Fruit fly (Drosophila melanogaster) whole organism, embryonic: ENCODE data around the gene CG13258.
A peak's percentile ranks its signal among the peaks of the same experiment; 100 is the strongest.

Source experiments
- CG14667 ChIP-seq: fragments of 200-800 bp; sonication (Bioruptor generic); IDR thresholded peaks from 2 replicates; pipeline ENCODE4 v1.3.6; 2022; ENCODE audit warnings: missing biosample characterization, missing genetic modification characterization
- CG18599 ChIP-seq: fragments of 200-800 bp; sonication (Bioruptor generic); optimal IDR thresholded peaks from 3 replicates; lab custom pipeline; 2017; ENCODE audit warnings: missing biosample characterization, missing genetic modification characterization, mild to moderate bottlenecking, moderate library complexity, missing genetic modification reagents
- CG2678 ChIP-seq: fragments of 200-800 bp; sonication (Bioruptor generic); optimal IDR thresholded peaks from 3 replicates; lab custom pipeline; 2019; ENCODE audit warnings: missing biosample characterization, mild to moderate bottlenecking, missing genetic modification characterization, moderate library complexity
- CG34422 ChIP-seq: fragments of 200-800 bp; sonication (Bioruptor generic); IDR thresholded peaks from 3 replicates; pipeline ENCODE4 v1.3.6; 2022; ENCODE audit warnings: missing biosample characterization, missing genetic modification characterization
- CG42726 ChIP-seq: fragments of 200-800 bp; sonication (Bioruptor generic); IDR thresholded peaks from 2 replicates; pipeline ENCODE4 v1.3.6; 2022; ENCODE audit warnings: missing biosample characterization, missing genetic modification characterization; ENCODE audit not compliant: partially characterized antibody
- CG4282 ChIP-seq: fragments of 200-800 bp; sonication (Bioruptor generic); optimal IDR thresholded peaks from 2 replicates; lab custom pipeline; 2016; ENCODE audit warnings: missing biosample characterization, missing genetic modification characterization
- CG43689 ChIP-seq: fragments of 200-800 bp; sonication (Bioruptor generic); IDR thresholded peaks from 2 replicates; pipeline ENCODE4 v1.3.6; 2022; ENCODE audit warnings: missing biosample characterization, missing genetic modification characterization
- CG4424 ChIP-seq: fragments of 200-800 bp; sonication (Bioruptor generic); optimal IDR thresholded peaks from 3 replicates; lab custom pipeline; 2016; ENCODE audit warnings: missing biosample characterization, missing genetic modification characterization
- CG4730 ChIP-seq: fragments of 200-800 bp; sonication (Bioruptor generic); IDR thresholded peaks from 2 replicates; pipeline ENCODE4 v1.3.6; 2022; ENCODE audit warnings: missing biosample characterization, missing genetic modification characterization
- CG6254 ChIP-seq: fragments of 200-800 bp; sonication (Bioruptor generic); optimal IDR thresholded peaks from 3 replicates; lab custom pipeline; 2017; ENCODE audit warnings: mild to moderate bottlenecking, missing biosample characterization, missing genetic modification reagents, missing genetic modification characterization
- CG7963 ChIP-seq: fragments of 200-800 bp; sonication (Bioruptor generic); IDR thresholded peaks from 3 replicates; pipeline ENCODE4 v1.3.6; 2022; ENCODE audit warnings: missing biosample characterization, missing genetic modification characterization; ENCODE audit not compliant: partially characterized antibody
- CG7987 ChIP-seq: fragments of 200-800 bp; sonication (Bioruptor generic); optimal IDR thresholded peaks from 2 replicates; lab custom pipeline; 2018; ENCODE audit warnings: missing biosample characterization, mild to moderate bottlenecking, missing genetic modification characterization, moderate library complexity
- CG9727 ChIP-seq: fragments of 200-800 bp; sonication (Bioruptor generic); optimal IDR thresholded peaks from 3 replicates; lab custom pipeline; 2017; ENCODE audit warnings: missing biosample characterization, mild to moderate bottlenecking, missing genetic modification characterization
- Dip2 ChIP-seq: fragments of 200-800 bp; sonication (Bioruptor generic); IDR thresholded peaks from 2 replicates; pipeline ENCODE4 v1.3.6; 2022; ENCODE audit warnings: missing biosample characterization, missing genetic modification characterization
- Doc3 ChIP-seq: fragments of 200-800 bp; sonication (Bioruptor generic); IDR thresholded peaks from 3 replicates; pipeline ENCODE4 v1.3.6; 2022; ENCODE audit warnings: missing biosample characterization, missing genetic modification characterization; ENCODE audit not compliant: partially characterized antibody
- E2f2 ChIP-seq: fragments of 200-800 bp; sonication (Bioruptor generic); IDR thresholded peaks from 2 replicates; pipeline ENCODE4 v1.3.6; 2022; ENCODE audit warnings: missing biosample characterization, missing genetic modification characterization
- H15 ChIP-seq: fragments of 200-800 bp; sonication (Bioruptor generic); IDR thresholded peaks from 3 replicates; pipeline ENCODE4 v1.3.6; 2022; ENCODE audit warnings: missing biosample characterization, missing genetic modification characterization
- HLHmδ ChIP-seq: fragments of 200-800 bp; sonication (Bioruptor generic); optimal IDR thresholded peaks from 2 replicates; lab custom pipeline; 2018; ENCODE audit warnings: missing biosample characterization, mild to moderate bottlenecking, missing genetic modification characterization, moderate library complexity
- Hr3 ChIP-seq: fragments of 200-800 bp; sonication (Bioruptor generic); optimal IDR thresholded peaks from 3 replicates; lab custom pipeline; 2016; ENCODE audit warnings: missing biosample characterization, missing genetic modification characterization
- Hr39 ChIP-seq: fragments of >200 bp; optimal IDR thresholded peaks from 2 replicates; lab custom pipeline; 2017
- Kr ChIP-seq: fragments of 200-800 bp; sonication (Bioruptor generic); optimal IDR thresholded peaks from 2 replicates; lab custom pipeline; 2017; ENCODE audit warnings: missing biosample characterization, mild to moderate bottlenecking, missing genetic modification characterization
- Med ChIP-seq: fragments of 200-800 bp; sonication (Bioruptor generic); peaks from one replicate; lab custom pipeline; 2016; ENCODE audit warnings: missing biosample characterization, missing genetic modification characterization, mild to moderate bottlenecking, inconsistent platforms, moderate library complexity
- NFAT ChIP-seq: fragments of 200-800 bp; sonication (Bioruptor generic); IDR thresholded peaks from 2 replicates; pipeline ENCODE4 v1.3.6; 2022; ENCODE audit warnings: missing biosample characterization, missing genetic modification characterization
- PHDP ChIP-seq: fragments of 200-800 bp; sonication (Bioruptor generic); optimal IDR thresholded peaks from 3 replicates; lab custom pipeline; 2018; ENCODE audit warnings: missing biosample characterization, mild to moderate bottlenecking, missing genetic modification characterization, moderate library complexity
- Rfx ChIP-seq: fragments of 200-800 bp; sonication (Bioruptor generic); IDR thresholded peaks from 2 replicates; pipeline ENCODE4 v1.3.6; 2022; ENCODE audit warnings: missing biosample characterization, missing genetic modification characterization
- Rx ChIP-seq: fragments of 200-800 bp; sonication (Bioruptor generic); IDR thresholded peaks from 2 replicates; pipeline ENCODE4 v1.3.6; 2022; ENCODE audit warnings: missing biosample characterization, missing genetic modification characterization
- Sox102F ChIP-seq: fragments of 200-800 bp; sonication (Bioruptor generic); optimal IDR thresholded peaks from 2 replicates; lab custom pipeline; 2018; ENCODE audit warnings: missing biosample characterization, mild to moderate bottlenecking, missing genetic modification characterization, moderate library complexity
- TFAM ChIP-seq: fragments of 200-800 bp; sonication (Bioruptor generic); optimal IDR thresholded peaks from 2 replicates; lab custom pipeline; 2017; ENCODE audit warnings: missing biosample characterization, missing genetic modification characterization, inconsistent platforms
- Vsx1 ChIP-seq: fragments of 200-800 bp; sonication (Bioruptor generic); optimal IDR thresholded peaks from 2 replicates; lab custom pipeline; 2017; ENCODE audit warnings: missing biosample characterization, mild to moderate bottlenecking, missing genetic modification characterization, missing genetic modification reagents
- ap ChIP-seq: fragments of 200-800 bp; sonication (Bioruptor generic); IDR thresholded peaks from 2 replicates; pipeline ENCODE4 v1.3.6; 2022; ENCODE audit warnings: missing biosample characterization, missing genetic modification characterization
- ash1 ChIP-seq: fragments of 200-800 bp; sonication (Bioruptor generic); optimal IDR thresholded peaks from 2 replicates; lab custom pipeline; 2018; ENCODE audit warnings: missing biosample characterization, mild to moderate bottlenecking, missing genetic modification characterization
- ci ChIP-seq: fragments of 200-800 bp; sonication (Bioruptor generic); IDR thresholded peaks from 3 replicates; pipeline ENCODE4 v1.3.6; 2022; ENCODE audit warnings: missing biosample characterization, missing genetic modification characterization
- crol ChIP-seq: fragments of 200-800 bp; sonication (Bioruptor generic); IDR thresholded peaks from 2 replicates; pipeline ENCODE4 v1.3.6; 2022; ENCODE audit warnings: missing biosample characterization, missing genetic modification characterization
- da ChIP-seq: fragments of 200-800 bp; sonication (Bioruptor generic); optimal IDR thresholded peaks from 2 replicates; lab custom pipeline; 2016; ENCODE audit warnings: missing biosample characterization, missing genetic modification characterization
- danr ChIP-seq: fragments of 200-800 bp; sonication (Bioruptor generic); IDR thresholded peaks from 2 replicates; pipeline ENCODE4 v1.3.6; 2022; ENCODE audit warnings: missing biosample characterization, missing genetic modification characterization
- dmrt99B ChIP-seq: fragments of 200-800 bp; sonication (Bioruptor generic); optimal IDR thresholded peaks from 2 replicates; lab custom pipeline; 2018; ENCODE audit warnings: missing biosample characterization, mild to moderate bottlenecking, missing genetic modification characterization, moderate library complexity
- gt ChIP-seq: fragments of 200-800 bp; sonication (Bioruptor generic); IDR thresholded peaks from 2 replicates; pipeline ENCODE4 v1.3.6; 2022; ENCODE audit warnings: missing biosample characterization, missing genetic modification characterization
- ham ChIP-seq: fragments of 200-800 bp; sonication (Bioruptor generic); IDR thresholded peaks from 2 replicates; pipeline ENCODE4 v1.3.6; 2022; ENCODE audit warnings: missing biosample characterization, missing genetic modification characterization
- hbn ChIP-seq: fragments of 200-800 bp; sonication (Bioruptor generic); IDR thresholded peaks from 2 replicates; pipeline ENCODE4 v1.3.6; 2022; ENCODE audit warnings: missing biosample characterization, missing genetic modification characterization; ENCODE audit not compliant: partially characterized antibody
- her ChIP-seq: fragments of 200-800 bp; sonication (Bioruptor generic); optimal IDR thresholded peaks from 2 replicates; lab custom pipeline; 2016; ENCODE audit warnings: missing biosample characterization, missing genetic modification characterization
- kah ChIP-seq: fragments of 200-800 bp; sonication (Bioruptor generic); optimal IDR thresholded peaks from 2 replicates; lab custom pipeline; 2018; ENCODE audit warnings: missing biosample characterization, mild to moderate bottlenecking, missing genetic modification characterization
- knrl ChIP-seq: fragments of 200-800 bp; sonication (Bioruptor generic); IDR thresholded peaks from 3 replicates; pipeline ENCODE4 v1.3.6; 2022; ENCODE audit warnings: missing biosample characterization, missing genetic modification characterization; ENCODE audit not compliant: partially characterized antibody
- nerfin-1 ChIP-seq: fragments of 200-800 bp; sonication (Bioruptor generic); optimal IDR thresholded peaks from 3 replicates; lab custom pipeline; 2019; ENCODE audit warnings: missing biosample characterization, mild to moderate bottlenecking, missing genetic modification characterization, moderate library complexity
- nom ChIP-seq: fragments of 200-800 bp; sonication (Bioruptor generic); optimal IDR thresholded peaks from 2 replicates; lab custom pipeline; 2017; ENCODE audit warnings: missing biosample characterization, missing genetic modification characterization, mild to moderate bottlenecking, moderate library complexity, missing genetic modification reagents
- phol ChIP-seq: fragments of 200-800 bp; sonication (Bioruptor generic); optimal IDR thresholded peaks from 3 replicates; lab custom pipeline; 2018; ENCODE audit warnings: missing biosample characterization, mild to moderate bottlenecking, missing genetic modification characterization, moderate library complexity
- pita ChIP-seq: fragments of 200-800 bp; sonication (Bioruptor generic); optimal IDR thresholded peaks from 2 replicates; lab custom pipeline; 2017; ENCODE audit warnings: missing biosample characterization, mild to moderate bottlenecking, missing genetic modification characterization
- seq ChIP-seq: fragments of 200-800 bp; sonication (Bioruptor generic); IDR thresholded peaks from 2 replicates; pipeline ENCODE4 v1.3.6; 2022; ENCODE audit warnings: missing biosample characterization, missing genetic modification characterization
- so ChIP-seq: fragments of 200-800 bp; sonication (Bioruptor generic); IDR thresholded peaks from 3 replicates; pipeline ENCODE4 v1.3.6; 2022; ENCODE audit warnings: missing biosample characterization, missing genetic modification characterization
- sqz ChIP-seq: fragments of 200-800 bp; sonication (Bioruptor generic); optimal IDR thresholded peaks from 3 replicates; lab custom pipeline; 2018; ENCODE audit warnings: missing biosample characterization, mild to moderate bottlenecking, missing genetic modification characterization
- tll ChIP-seq, 2 experiments: fragments of 200-800 bp in 1 of 2; fragments of >200 bp in 1 of 2; sonication (Bioruptor generic) in 1 of 2; optimal IDR thresholded peaks; 2 replicates each; lab custom pipeline; 2017 to 2019; ENCODE audit warnings: missing biosample characterization in 2 of 2, missing genetic modification characterization in 2 of 2, mild to moderate bottlenecking in 1 of 2, moderate library complexity in 1 of 2
- tx ChIP-seq: fragments of 200-800 bp; sonication (Bioruptor generic); optimal IDR thresholded peaks from 2 replicates; lab custom pipeline; 2016; ENCODE audit warnings: missing biosample characterization, missing genetic modification characterization

The CG13258 gene

DNA sequence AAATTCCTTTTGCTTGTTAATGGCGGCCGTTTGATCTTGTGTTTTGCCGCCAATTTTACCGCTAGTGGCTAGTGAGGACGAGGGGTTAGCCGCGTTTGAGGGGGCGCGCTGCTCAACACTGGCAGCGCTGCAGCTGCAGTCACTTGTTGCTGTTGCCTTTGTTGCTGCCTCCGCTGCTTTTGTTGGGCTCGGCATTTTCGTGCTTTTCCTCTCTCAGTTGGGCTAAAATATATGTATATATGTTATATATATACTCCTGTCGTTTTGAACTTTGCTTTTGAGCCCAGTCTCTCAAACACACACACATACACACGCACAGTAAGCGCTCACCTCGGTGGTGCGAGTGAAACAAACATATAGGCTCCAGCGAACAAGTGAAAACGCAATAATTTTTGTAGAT lies 32.0 kb upstream of the CG13258 start (continued):
- TF ChIP-seq TFAM (GFP tag; lab: Kevin White, UChicago): no peak
- TF ChIP-seq Hr3 (GFP tag; lab: Kevin White, UChicago): no peak
- TF ChIP-seq CG43689 (GFP tag; lab: Robert Waterston, UW): no peak
- TF ChIP-seq Vsx1 (GFP tag; lab: Kevin White, UChicago): no peak
- TF ChIP-seq ap: no peak
- no peak for TF ChIP-seq CG2678 (tag; lab: Kevin White, UChicago)
- TF ChIP-seq Doc3 (GFP tag; lab: Robert Waterston, UW): no peak
- no peak for TF ChIP-seq sqz (GFP tag; lab: Kevin White, UChicago)
- no peak for TF ChIP-seq hbn (GFP tag; lab: Robert Waterston, UW)
- no peak for TF ChIP-seq CG9727 (GFP tag; lab: Kevin White, UChicago)
- TF ChIP-seq nom (GFP tag; lab: Kevin White, UChicago): peak; percentile 73
- TF ChIP-seq phol: peak; percentile 11
- no peak for TF ChIP-seq CG14667 (GFP tag; lab: Robert Waterston, UW)
- no peak for TF ChIP-seq Kr (GFP tag; lab: Kevin White, UChicago)
- no peak for TF ChIP-seq Sox102F (GFP tag; lab: Kevin White, UChicago)
- no peak for TF ChIP-seq ash1
- no peak for TF ChIP-seq CG6254 (GFP tag; lab: Kevin White, UChicago)
- no peak for TF ChIP-seq PHDP (tag; lab: Kevin White, UChicago)
- TF ChIP-seq CG4282 (GFP tag; lab: Kevin White, UChicago): no peak
- TF ChIP-seq her (GFP tag; lab: Kevin White, UChicago): no peak
- TF ChIP-seq crol (GFP tag; lab: Robert Waterston, UW): peak; percentile 93
- TF ChIP-seq Rfx: 0 out of 2 replicates have a peak, but pooled peaks have one; percentile 27
- peak; percentile 70; the same call in 2 of the 3 replicates for TF ChIP-seq CG34422
- no peak for TF ChIP-seq danr (GFP tag; lab: Robert Waterston, UW)
- TF ChIP-seq CG42726 (GFP tag; lab: Robert Waterston, UW): no peak
- TF ChIP-seq nerfin-1: no peak
- no peak for TF ChIP-seq HLHmδ (GFP tag; lab: Kevin White, UChicago)
- no peak for TF ChIP-seq knrl
- no peak for TF ChIP-seq CG7963 (GFP tag; lab: Robert Waterston, UW)
- TF ChIP-seq kah (GFP tag; lab: Kevin White, UChicago): peak; percentile 98
- no peak for TF ChIP-seq E2f2 (GFP tag; lab: Robert Waterston, UW)
- TF ChIP-seq Dip2 (GFP tag; lab: Robert Waterston, UW): no peak
- peak; percentile 29; the same call in 1 of the 2 replicates for TF ChIP-seq seq (GFP tag; lab: Robert Waterston, UW)
- TF ChIP-seq CG4424 (GFP tag; lab: Kevin White, UChicago): no peak
- no peak for TF ChIP-seq NFAT (GFP tag; lab: Robert Waterston, UW)
- TF ChIP-seq pita (GFP tag; lab: Kevin White, UChicago): no peak
- TF ChIP-seq Rx (GFP tag; lab: Robert Waterston, UW): no peak
- TF ChIP-seq so: 0 out of 3 replicates have a peak, but pooled peaks have one; percentile 25
- peak; percentile 16 for TF ChIP-seq CG7987 (GFP tag; lab: Kevin White, UChicago)
- TF ChIP-seq tll (GFP tag; optimal IDR thresholded peaks at IDR 0.05; lab: Kevin White, UChicago): no peak
- peak; percentile 46 for TF ChIP-seq Med
- TF ChIP-seq gt: no peak
- TF ChIP-seq CG4730 (GFP tag; lab: Robert Waterston, UW): no peak
- peak; percentile 72; the same call in 2 of the 3 replicates for TF ChIP-seq ci
- TF ChIP-seq da (GFP tag; lab: Kevin White, UChicago): no peak
- TF ChIP-seq tx (GFP tag; lab: Kevin White, UChicago): no peak
- no peak for TF ChIP-seq dmrt99B (tag; lab: Kevin White, UChicago)
- TF ChIP-seq ham (GFP tag; lab: Robert Waterston, UW): no peak
- TF ChIP-seq H15 (GFP tag; lab: Robert Waterston, UW): no peak
- TF ChIP-seq CG18599 (GFP tag; lab: Kevin White, UChicago): no peak
- no peak for TF ChIP-seq Hr39 (lab: Kevin White, UChicago)
